Worm (Caenorhabditis elegans) whole organism, mixed stage, embryonic: Measurements from ENCODE around the gene lst-6.

ENCODE experiments used
- ces-1 ChIP-seq: fragments of 150-350 bp; optimal IDR thresholded peaks from 2 replicates; lab custom pipeline; 2014; ENCODE audit warnings: missing biosample characterization, missing genetic modification reagents, missing genetic modification characterization
- cnd-1 ChIP-seq: fragments of 200-800 bp; sonication (Bioruptor generic); optimal IDR thresholded peaks from 2 replicates; lab custom pipeline; 2018; ENCODE audit warnings: mild to moderate bottlenecking, missing genetic modification characterization, missing compliant biosample characterization
- ham-2 ChIP-seq: fragments of 200-800 bp; sonication (Bioruptor generic); optimal IDR thresholded peaks from 2 replicates; lab custom pipeline; 2018; ENCODE audit warnings: mild to moderate bottlenecking, missing genetic modification characterization, missing compliant biosample characterization
- hlh-1 ChIP-seq: fragments of 150-350 bp; optimal IDR thresholded peaks from 2 replicates; lab custom pipeline; 2014; ENCODE audit warnings: missing biosample characterization, missing genetic modification reagents, missing genetic modification characterization
- lin-13 ChIP-seq: fragments of 150-350 bp; optimal IDR thresholded peaks from 2 replicates; lab custom pipeline; 2014; ENCODE audit warnings: missing biosample characterization, missing genetic modification characterization
- mep-1 ChIP-seq: fragments of 150-350 bp; optimal IDR thresholded peaks from 2 replicates; lab custom pipeline; 2017; ENCODE audit warnings: missing biosample characterization, missing genetic modification reagents, missing genetic modification characterization, inconsistent platforms
- nhr-237 ChIP-seq: fragments of 150-350 bp; optimal IDR thresholded peaks from 2 replicates; lab custom pipeline; 2014; ENCODE audit warnings: missing biosample characterization, missing genetic modification characterization
- nhr-28 ChIP-seq: fragments of 150-350 bp; optimal IDR thresholded peaks from 2 replicates; lab custom pipeline; 2014; ENCODE audit warnings: missing biosample characterization, missing genetic modification characterization
- sem-2 ChIP-seq: fragments of 200-800 bp; sonication (Bioruptor generic); optimal IDR thresholded peaks from 2 replicates; lab custom pipeline; 2018; ENCODE audit warnings: mild to moderate bottlenecking, missing genetic modification characterization, missing compliant biosample characterization
- snpc-4 ChIP-seq: fragments of 150-350 bp; optimal IDR thresholded peaks from 2 replicates; lab custom pipeline; 2014; ENCODE audit warnings: missing biosample characterization, missing genetic modification characterization
- sptf-1 ChIP-seq: sonication (generic microtip); optimal IDR thresholded peaks from 2 replicates; lab custom pipeline; 2017; ENCODE audit warnings: mild to moderate bottlenecking, missing genetic modification characterization, moderate library complexity, missing compliant biosample characterization
- unc-39 ChIP-seq: fragments of 150-350 bp; optimal IDR thresholded peaks from 2 replicates; lab custom pipeline; 2014; ENCODE audit warnings: missing biosample characterization, missing genetic modification characterization
- unc-62 ChIP-seq: fragments of 150-350 bp; optimal IDR thresholded peaks from 2 replicates; lab custom pipeline; 2014; ENCODE audit warnings: missing biosample characterization, missing genetic modification reagents, missing genetic modification characterization
- ztf-11 ChIP-seq: fragments of 150-350 bp; optimal IDR thresholded peaks from 2 replicates; lab custom pipeline; 2014; ENCODE audit warnings: missing biosample characterization, missing genetic modification characterization

- TF ChIP-seq lin-13 (no peak), sem-2 (GFP tag; lab: Kevin White, UChicago) (no peak), nhr-28 (tag; lab: Kevin White, UChicago) (no peak), hlh-1 (tag; lab: Kevin White, UChicago) (no peak), snpc-4 (tag; lab: Kevin White, UChicago) (no peak), ces-1 (GFP tag; lab: Kevin White, UChicago) (no peak), unc-39 (tag; lab: Kevin White, UChicago) (no peak), cnd-1 (no peak), nhr-237 (tag; lab: Kevin White, UChicago) (no peak), mep-1 (no peak), unc-62 (no peak), ztf-11 (tag; lab: Kevin White, UChicago) (no peak), sptf-1 (tag; lab: Kevin White, UChicago) (no peak), ham-2 (GFP tag; lab: Kevin White, UChicago) (no peak)
These were observed 34.0 kb upstream of the lst-6 start for ce11 chrII:7056328-7056727.
